Fruit fly (Drosophila melanogaster) whole organism, adult: ENCODE data around the gene HP5.
A peak's percentile ranks its signal among the peaks of the same experiment; 100 is the strongest.

Source experiments
- CG11617 ChIP-seq: fragments of 200-800 bp; sonication (Bioruptor generic); optimal IDR thresholded peaks from 2 replicates; lab custom pipeline; 2017; ENCODE audit warnings: mild to moderate bottlenecking, missing biosample characterization, missing genetic modification reagents, missing genetic modification characterization
- CG12768 ChIP-seq: fragments of 200-800 bp; sonication (Bioruptor generic); optimal IDR thresholded peaks from 2 replicates; lab custom pipeline; 2017; ENCODE audit warnings: missing biosample characterization, missing genetic modification characterization, mild to moderate bottlenecking, moderate library complexity, missing genetic modification reagents
- CG14711 ChIP-seq: fragments of 200-800 bp; sonication (Bioruptor generic); optimal IDR thresholded peaks from 2 replicates; lab custom pipeline; 2018; ENCODE audit warnings: missing biosample characterization, mild to moderate bottlenecking, missing genetic modification characterization, moderate library complexity
- CG1620 ChIP-seq: fragments of 200-800 bp; sonication (Bioruptor generic); optimal IDR thresholded peaks from 2 replicates; lab custom pipeline; 2016; ENCODE audit warnings: missing biosample characterization, missing genetic modification characterization
- CG33017 ChIP-seq: fragments of 200-800 bp; sonication (Bioruptor generic); optimal IDR thresholded peaks from 2 replicates; lab custom pipeline; 2018; ENCODE audit warnings: missing biosample characterization, mild to moderate bottlenecking, missing genetic modification characterization, moderate library complexity
- CG5204 ChIP-seq: fragments of 200-800 bp; sonication (Bioruptor generic); optimal IDR thresholded peaks from 2 replicates; lab custom pipeline; 2016; ENCODE audit warnings: missing biosample characterization, missing genetic modification characterization
- CG7045 ChIP-seq: fragments of 200-800 bp; sonication (Bioruptor generic); optimal IDR thresholded peaks from 2 replicates; lab custom pipeline; 2017; ENCODE audit warnings: missing biosample characterization, mild to moderate bottlenecking, missing genetic modification characterization
- CG7101 ChIP-seq: fragments of 200-800 bp; sonication (Bioruptor generic); optimal IDR thresholded peaks from 2 replicates; lab custom pipeline; 2018; ENCODE audit warnings: missing biosample characterization, mild to moderate bottlenecking, missing genetic modification characterization, moderate library complexity
- Clk ChIP-seq: fragments of 200-800 bp; sonication (Bioruptor generic); optimal IDR thresholded peaks from 2 replicates; lab custom pipeline; 2017; ENCODE audit warnings: missing biosample characterization, missing genetic modification characterization
- Crg-1 ChIP-seq: fragments of 200-800 bp; sonication (Bioruptor generic); optimal IDR thresholded peaks from 2 replicates; lab custom pipeline; 2016; ENCODE audit warnings: missing biosample characterization, missing genetic modification characterization
- Hr96 ChIP-seq: fragments of 200-800 bp; sonication (Bioruptor generic); optimal IDR thresholded peaks from 2 replicates; lab custom pipeline; 2016; ENCODE audit warnings: missing biosample characterization, missing genetic modification characterization
- Mnt ChIP-seq: fragments of 200-800 bp; sonication (Bioruptor generic); optimal IDR thresholded peaks from 2 replicates; lab custom pipeline; 2016; ENCODE audit warnings: missing biosample characterization, mild to moderate bottlenecking, missing genetic modification characterization
- bab1 ChIP-seq: fragments of 200-800 bp; sonication (Bioruptor generic); optimal IDR thresholded peaks from 3 replicates; lab custom pipeline; 2019; ENCODE audit warnings: missing biosample characterization, mild to moderate bottlenecking, missing genetic modification characterization, moderate library complexity
- cic ChIP-seq: fragments of 200-800 bp; sonication (Bioruptor generic); optimal IDR thresholded peaks from 2 replicates; lab custom pipeline; 2017; ENCODE audit warnings: missing biosample characterization, mild to moderate bottlenecking, missing genetic modification characterization, moderate library complexity
- cnc ChIP-seq, 2 experiments: fragments of >200 bp; optimal IDR thresholded peaks; 2 replicates each; lab custom pipeline; 2017
- kay ChIP-seq: fragments of 200-800 bp; sonication (Bioruptor generic); peaks from one replicate; lab custom pipeline; 2016; ENCODE audit warnings: missing biosample characterization, missing genetic modification characterization, borderline replicate concordance
- ovo ChIP-seq: fragments of 200-800 bp; sonication (Bioruptor generic); optimal IDR thresholded peaks from 2 replicates; lab custom pipeline; 2016; ENCODE audit warnings: missing biosample characterization, missing genetic modification characterization
- pad ChIP-seq: fragments of 200-800 bp; sonication (Bioruptor generic); optimal IDR thresholded peaks from 3 replicates; lab custom pipeline; 2017; ENCODE audit warnings: missing biosample characterization, missing genetic modification characterization, mild to moderate bottlenecking, moderate library complexity, missing genetic modification reagents
- tj ChIP-seq: fragments of 200-800 bp; sonication (Bioruptor generic); optimal IDR thresholded peaks from 3 replicates; lab custom pipeline; 2017; ENCODE audit warnings: missing biosample characterization, mild to moderate bottlenecking, missing genetic modification characterization, moderate library complexity
- toe ChIP-seq: fragments of 200-800 bp; sonication (Bioruptor generic); optimal IDR thresholded peaks from 2 replicates; lab custom pipeline; 2016; ENCODE audit warnings: missing biosample characterization, missing genetic modification characterization

Gene HP5

DNA sequence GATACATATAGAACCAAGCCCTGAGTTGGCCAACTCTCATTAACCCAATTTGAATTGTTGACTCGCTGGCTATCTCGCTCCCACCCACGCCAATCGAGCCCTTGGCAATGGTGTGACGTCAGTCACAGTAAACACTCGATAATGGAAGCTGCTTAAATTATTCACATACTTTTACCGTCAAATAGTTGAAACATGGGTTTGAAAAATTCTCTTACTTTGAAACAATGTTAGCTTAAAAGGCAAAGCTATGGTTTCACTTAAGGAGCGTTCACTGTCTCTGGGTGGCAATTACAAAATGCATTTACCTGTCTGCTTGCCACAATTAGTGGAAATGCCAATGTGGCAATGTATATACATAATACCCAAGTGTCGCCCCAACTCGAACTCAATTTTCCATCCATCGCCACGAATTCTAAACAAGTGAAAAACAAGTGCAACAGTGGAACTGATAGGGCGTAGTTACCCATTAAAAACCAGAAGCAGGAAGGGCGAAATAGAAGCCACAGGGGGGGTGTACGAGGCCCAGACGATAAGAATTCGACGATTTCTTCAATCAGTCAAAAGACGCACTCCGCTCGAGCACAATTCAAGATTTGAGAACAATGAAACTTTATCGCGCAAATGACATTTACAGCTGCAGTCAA, 5.0 kb upstream of the HP5 start:
- TF ChIP-seq tj (GFP tag; lab: Kevin White, UChicago) (peak; percentile 45), CG33017 (peak; percentile 74), CG11617 (GFP tag; lab: Kevin White, UChicago) (peak; percentile 59), toe (GFP tag; lab: Kevin White, UChicago) (peak; percentile 50), cnc (optimal IDR thresholded peaks at IDR 0.05; lab: Kevin White, UChicago) (no peak), Crg-1 (GFP tag; lab: Kevin White, UChicago) (peak; percentile 65), Hr96 (peak; percentile 81), Clk (peak; percentile 20), CG5204 (GFP tag; lab: Kevin White, UChicago) (peak; percentile 75), bab1 (GFP tag; lab: Kevin White, UChicago) (peak; percentile 75), ovo (GFP tag; lab: Kevin White, UChicago) (peak; percentile 43), CG7101 (tag; lab: Kevin White, UChicago) (peak; percentile 86), CG1620 (GFP tag; lab: Kevin White, UChicago) (peak; percentile 74), CG7045 (peak; percentile 78), kay (no peak), CG12768 (GFP tag; lab: Kevin White, UChicago) (peak; percentile 77), cic (peak; percentile 62), Mnt (peak; percentile 46), pad (peak; percentile 70), CG14711 (peak; percentile 75)

DNA sequence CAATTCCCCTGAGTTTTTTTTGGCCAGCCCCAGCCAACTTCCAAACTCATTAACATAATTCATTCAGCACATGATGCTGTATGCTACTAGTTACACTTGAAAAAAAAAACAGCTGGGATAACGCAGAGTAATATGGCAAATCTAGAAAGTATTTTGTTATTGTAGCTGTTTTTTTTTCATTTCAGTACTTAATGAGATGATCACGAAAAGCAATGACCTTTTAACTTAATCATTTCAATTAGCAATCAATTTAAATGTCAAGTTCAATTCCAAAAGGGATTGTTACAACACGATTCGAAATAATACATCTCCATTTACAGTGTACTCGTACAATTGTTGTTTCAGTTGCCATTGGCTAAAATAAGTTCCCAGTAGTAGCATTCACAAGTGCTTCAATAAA, 4.2 kb upstream of the HP5 start:
- no peak for TF ChIP-seq CG1620 (GFP tag; lab: Kevin White, UChicago)
- TF ChIP-seq Hr96 = no peak
- TF ChIP-seq cnc (optimal IDR thresholded peaks at IDR 0.05; lab: Kevin White, UChicago) = no peak
- no peak for TF ChIP-seq CG14711
- no peak for TF ChIP-seq CG12768 (GFP tag; lab: Kevin White, UChicago)
- TF ChIP-seq kay = no peak
- no peak for TF ChIP-seq CG33017
- no peak for TF ChIP-seq Mnt
- no peak for TF ChIP-seq Clk
- no peak for TF ChIP-seq CG7101 (tag; lab: Kevin White, UChicago)
- no peak for TF ChIP-seq CG5204 (GFP tag; lab: Kevin White, UChicago)
- no peak for TF ChIP-seq cic

DNA sequence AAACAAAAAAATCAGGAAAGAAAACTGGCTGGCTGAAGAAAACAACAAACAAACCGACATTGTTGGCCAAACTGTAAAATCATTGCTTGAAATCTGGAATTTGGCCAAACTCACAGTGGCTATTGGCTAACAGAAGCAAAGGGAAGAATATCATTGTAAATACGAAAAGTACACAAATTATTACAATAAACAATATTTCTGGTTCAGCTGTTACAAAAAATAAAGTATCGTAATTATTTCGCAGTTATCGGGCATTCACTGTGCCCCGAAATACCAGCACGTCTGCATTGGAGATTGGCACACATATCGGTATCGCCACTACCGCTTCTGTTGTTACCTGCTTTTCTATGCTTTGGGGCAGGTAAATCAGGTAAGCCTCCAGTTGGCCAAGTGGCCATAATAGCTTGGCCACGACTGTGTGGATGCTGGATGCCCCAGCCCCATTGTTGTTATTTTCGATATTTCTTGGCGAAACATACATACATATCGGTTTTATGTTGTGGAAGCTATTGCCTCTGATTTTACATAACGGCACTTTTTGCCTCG, 3.5 kb upstream of the HP5 start:
- no peak for TF ChIP-seq CG11617 (GFP tag; lab: Kevin White, UChicago)
- peak; percentile 57 for TF ChIP-seq bab1 (GFP tag; lab: Kevin White, UChicago)

DNA sequence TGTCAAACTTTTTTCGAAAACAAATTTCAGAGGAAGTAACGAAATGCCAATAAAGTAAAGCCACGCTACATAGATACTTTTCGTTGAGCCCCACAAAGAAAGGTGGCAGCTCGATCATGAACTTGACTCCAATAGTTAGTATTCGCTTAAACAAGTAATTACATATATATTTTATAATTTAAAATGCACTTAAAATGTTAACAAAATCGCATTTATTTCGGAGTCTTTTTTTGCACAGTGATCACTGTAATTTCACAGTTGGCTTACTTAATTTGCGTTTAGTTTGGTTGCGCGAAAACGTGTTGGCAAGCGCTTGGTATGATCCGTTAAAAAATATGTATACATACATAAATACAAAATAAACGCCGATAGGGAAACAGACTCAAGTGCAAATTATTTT, 3.0 kb upstream of the HP5 start:
- no peak for TF ChIP-seq Hr96
- TF ChIP-seq bab1 (GFP tag; lab: Kevin White, UChicago) = peak; percentile 12

DNA sequence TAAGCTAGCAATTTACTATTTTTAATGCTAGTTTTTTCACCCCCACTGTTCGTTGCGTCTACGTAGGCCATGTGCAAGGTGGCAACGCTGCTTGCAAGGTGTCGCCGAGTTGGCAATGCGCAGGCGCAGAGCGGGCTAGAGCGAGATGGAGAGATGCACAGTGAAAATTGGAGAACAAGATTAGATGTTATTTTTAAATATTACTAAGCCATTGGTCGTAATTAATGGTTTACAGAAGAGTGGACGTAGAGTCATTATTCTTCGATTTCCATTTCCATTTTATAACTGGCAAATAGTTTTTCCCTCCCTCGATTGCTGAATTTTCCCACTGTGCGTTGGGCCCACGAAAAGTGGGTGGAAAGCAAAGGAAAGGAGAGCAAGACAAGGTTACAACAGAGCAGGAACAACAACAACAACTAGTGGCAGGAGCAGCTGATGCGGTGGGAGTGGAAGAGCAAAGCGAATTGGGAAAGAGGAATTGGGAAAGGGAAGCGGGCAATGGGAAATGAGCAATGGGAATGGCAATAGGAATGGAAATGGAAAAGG, 1.7 kb upstream of the HP5 start:
- TF ChIP-seq pad (no peak), tj (GFP tag; lab: Kevin White, UChicago) (peak; percentile 14), CG7045 (peak; percentile 47), cic (peak; percentile 17), CG1620 (GFP tag; lab: Kevin White, UChicago) (no peak), Hr96 (peak; percentile 36), CG33017 (no peak), CG5204 (GFP tag; lab: Kevin White, UChicago) (no peak), CG14711 (peak; percentile 39), CG12768 (GFP tag; lab: Kevin White, UChicago) (no peak), Mnt (peak; percentile 15), ovo (GFP tag; lab: Kevin White, UChicago) (no peak), cnc (optimal IDR thresholded peaks at IDR 0.05; lab: Kevin White, UChicago) (no peak), CG7101 (tag; lab: Kevin White, UChicago) (peak; percentile 30), bab1 (GFP tag; lab: Kevin White, UChicago) (peak; percentile 42), CG11617 (GFP tag; lab: Kevin White, UChicago) (no peak), Crg-1 (GFP tag; lab: Kevin White, UChicago) (no peak), kay (no peak), Clk (peak; percentile 39), toe (GFP tag; lab: Kevin White, UChicago) (no peak)

DNA sequence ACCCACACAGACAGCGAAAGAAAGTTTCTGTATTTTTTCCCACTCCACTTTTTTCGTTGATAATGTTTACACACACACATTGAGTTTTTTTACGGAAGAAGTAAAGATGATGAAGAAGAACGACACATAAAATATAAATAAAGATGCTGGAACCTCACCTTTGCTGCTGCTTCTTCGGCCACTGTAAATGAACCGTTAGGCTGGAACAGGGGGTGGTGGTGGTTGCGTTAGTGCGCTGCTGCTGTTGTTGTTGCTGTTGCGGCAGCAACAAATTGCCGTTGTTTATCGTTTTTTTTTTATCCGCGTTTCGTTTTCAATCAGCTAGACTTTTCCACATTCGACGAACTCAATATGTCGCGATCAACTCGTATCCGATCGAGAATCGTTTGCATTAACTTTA, 948 bp upstream of the HP5 start:
- TF ChIP-seq Clk = no peak
- TF ChIP-seq CG12768 (GFP tag; lab: Kevin White, UChicago) = no peak
- TF ChIP-seq ovo (GFP tag; lab: Kevin White, UChicago) = peak; percentile 47

DNA sequence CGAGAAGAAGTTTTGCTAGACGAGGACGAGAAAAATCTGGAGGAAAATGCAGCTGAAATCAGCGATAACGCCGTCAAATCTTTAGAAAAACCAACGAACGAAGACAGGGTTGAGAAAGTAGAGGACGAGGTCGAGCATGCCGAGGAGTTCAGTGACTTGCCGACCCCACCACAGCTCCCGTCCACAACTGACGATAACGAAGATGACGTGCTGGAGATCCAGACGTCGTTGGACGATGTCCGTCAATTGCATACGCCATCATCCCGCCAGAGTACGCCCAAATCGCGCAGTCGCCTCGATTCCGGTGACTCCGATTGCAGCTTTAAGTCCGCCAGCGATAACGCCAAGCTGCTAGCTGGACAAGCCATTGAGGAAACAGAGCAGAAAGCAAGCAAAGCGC, 2.6 kb downstream of the HP5 start:
- TF ChIP-seq pad (no peak), bab1 (GFP tag; lab: Kevin White, UChicago) (no peak), CG1620 (GFP tag; lab: Kevin White, UChicago) (no peak), CG11617 (GFP tag; lab: Kevin White, UChicago) (no peak), CG7045 (no peak), kay (no peak)
